Fruit fly (Drosophila melanogaster): ENCODE measurements around the gene Acph-1.

DNA sequence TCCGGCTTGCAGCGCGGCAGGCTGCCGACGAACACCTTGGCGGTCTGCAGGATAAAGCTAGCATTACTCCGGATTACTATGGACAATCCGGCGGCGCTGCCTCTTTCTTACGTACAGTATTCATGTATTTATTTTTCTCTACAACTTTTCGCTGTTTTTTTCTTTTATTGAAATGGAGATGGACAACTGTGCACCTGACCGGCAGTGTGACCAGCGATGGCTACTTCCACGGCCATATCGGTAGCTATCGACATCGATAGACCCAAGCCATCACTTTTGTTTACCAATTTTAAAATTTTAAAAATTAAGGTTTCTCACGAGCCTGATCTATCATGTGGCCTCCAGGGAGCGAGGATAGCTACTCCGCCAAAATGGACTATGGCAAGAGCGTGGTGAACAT lies 1.8 kb upstream of the Acph-1 start, which contains the start of the genes CG7903 and Sas-6:
- TF ChIP-seq CG1620 (GFP tag; optimal IDR thresholded peaks at IDR 0.05) = peak; percentile 9
- TF ChIP-seq CG12768 (GFP tag; optimal IDR thresholded peaks at IDR 0.05) = no peak
- no peak for TF ChIP-seq CG7101 (tag; optimal IDR thresholded peaks at IDR 0.05)
- no peak for TF ChIP-seq cnc (optimal IDR thresholded peaks at IDR 0.05)
- TF ChIP-seq CG11617 (GFP tag; optimal IDR thresholded peaks at IDR 0.05) = no peak
- TF ChIP-seq pad (GFP tag; optimal IDR thresholded peaks at IDR 0.05) = no peak
- no peak for TF ChIP-seq Hr96 (GFP tag; optimal IDR thresholded peaks at IDR 0.05)
- no peak for TF ChIP-seq CG33017 (tag; optimal IDR thresholded peaks at IDR 0.05)

Measured in whole organism, adult.